Worm (Caenorhabditis elegans) whole organism, midembryonic: ENCODE data around the gene srh-70.

Experiments used
- T22C8.4 ChIP-seq: fragments of 200-800 bp; sonication (Bioruptor generic); IDR thresholded peaks from 2 replicates; pipeline ENCODE4 v1.3.6; 2022; ENCODE audit warnings: missing genetic modification characterization, missing compliant biosample characterization
- cog-1 ChIP-seq: sonication (generic microtip); optimal IDR thresholded peaks from 2 replicates; lab custom pipeline; 2016; ENCODE audit warnings: missing genetic modification characterization, missing compliant biosample characterization
- flt-1 ChIP-seq: fragments of 200-800 bp; sonication (Bioruptor generic); IDR thresholded peaks from 2 replicates; pipeline ENCODE4 v1.3.6; 2022; ENCODE audit warnings: missing genetic modification characterization, missing compliant biosample characterization
- klf-2 ChIP-seq: fragments of 200-800 bp; sonication (Bioruptor generic); conservative IDR thresholded peaks from 2 replicates; pipeline ENCODE4 v1.3.6; 2022; ENCODE audit warnings: missing genetic modification reagents, missing genetic modification characterization, missing compliant biosample characterization
- med-1 ChIP-seq: sonication (generic microtip); optimal IDR thresholded peaks from 2 replicates; lab custom pipeline; 2017; ENCODE audit warnings: missing genetic modification characterization, mild to moderate bottlenecking, missing compliant biosample characterization, antibody characterized with exemption, missing genetic modification reagents; ENCODE audit not compliant: insufficient read depth
- ref-1 ChIP-seq: fragments of 200-800 bp; sonication (Bioruptor generic); conservative IDR thresholded peaks from 2 replicates; pipeline ENCODE4 v1.3.6; 2022; ENCODE audit warnings: missing genetic modification reagents, missing genetic modification characterization, missing compliant biosample characterization
- tab-1 ChIP-seq: fragments of 200-800 bp; sonication (Bioruptor generic); IDR thresholded peaks from 2 replicates; pipeline ENCODE4 v1.3.6; 2022; ENCODE audit warnings: missing genetic modification characterization, missing compliant biosample characterization
- ztf-23 ChIP-seq: fragments of 200-800 bp; sonication (Bioruptor generic); IDR thresholded peaks from 2 replicates; pipeline ENCODE4 v1.3.6; 2022; ENCODE audit warnings: missing genetic modification reagents, missing genetic modification characterization, missing compliant biosample characterization
- ztf-29 ChIP-seq: fragments of 200-800 bp; sonication (Bioruptor generic); IDR thresholded peaks from 2 replicates; pipeline ENCODE4 v1.3.6; 2022; ENCODE audit warnings: missing genetic modification reagents, missing genetic modification characterization, missing compliant biosample characterization

- TF ChIP-seq ztf-23 (GFP tag; lab: Robert Waterston, UW) (no peak), klf-2 (GFP tag; lab: Robert Waterston, UW) (no peak), med-1 (no peak), ztf-29 (no peak), tab-1 (GFP tag; lab: Robert Waterston, UW) (no peak), flt-1 (GFP tag; lab: Robert Waterston, UW) (no peak), T22C8.4 (GFP tag; lab: Robert Waterston, UW) (no peak), ref-1 (GFP tag; lab: Robert Waterston, UW) (no peak), cog-1 (tag; lab: Kevin White, UChicago) (no peak)
These were observed 16.7 kb upstream of the srh-70 start, which contains the start of gene nimk-1 for ce11 chrII:12535297-12535803.
